Worm (Caenorhabditis elegans) whole organism, midembryonic: Measurements from ENCODE around the gene ceh-82.

Source experiments
- flt-1 ChIP-seq: fragments of 200-800 bp; sonication (Bioruptor generic); IDR thresholded peaks from 2 replicates; pipeline ENCODE4 v1.3.6; 2022; ENCODE audit warnings: missing genetic modification characterization, missing compliant biosample characterization
- tab-1 ChIP-seq: fragments of 200-800 bp; sonication (Bioruptor generic); IDR thresholded peaks from 2 replicates; pipeline ENCODE4 v1.3.6; 2022; ENCODE audit warnings: missing genetic modification characterization, missing compliant biosample characterization

DNA sequence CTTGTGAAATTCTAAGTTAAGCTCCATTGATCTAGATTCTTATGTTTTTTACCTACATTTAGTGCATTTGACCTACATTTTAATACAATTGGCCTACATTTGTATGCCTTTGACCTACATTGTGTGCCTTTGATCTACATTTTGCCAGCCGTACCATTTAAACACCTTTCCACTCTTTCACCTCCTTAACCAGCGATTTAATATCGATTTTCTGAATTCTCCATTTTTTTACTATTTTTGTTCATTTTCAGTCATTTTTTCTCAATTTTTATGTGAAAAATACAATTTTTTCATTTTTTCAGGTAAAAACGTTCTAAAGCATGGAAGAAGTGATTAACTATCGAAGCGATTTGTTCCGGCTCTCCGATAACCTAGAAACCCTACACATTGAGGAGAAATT lies 19.1 kb upstream of the ceh-82 start, which contains the start of gene btb-7:
- no peak for TF ChIP-seq flt-1
- TF ChIP-seq tab-1 = no peak
